Fruit fly (Drosophila melanogaster) ovary, adult (tissue): ENCODE measurements around the gene CG17600.

Experiments
- CG17801 ChIP-seq: fragments of 200-800 bp; optimal IDR thresholded peaks from 2 replicates; lab custom pipeline; 2019; ENCODE audit warnings: missing biosample characterization, mild to moderate bottlenecking, missing genetic modification characterization, moderate library complexity; ENCODE audit not compliant: partially characterized antibody

CG17600 gene

DNA sequence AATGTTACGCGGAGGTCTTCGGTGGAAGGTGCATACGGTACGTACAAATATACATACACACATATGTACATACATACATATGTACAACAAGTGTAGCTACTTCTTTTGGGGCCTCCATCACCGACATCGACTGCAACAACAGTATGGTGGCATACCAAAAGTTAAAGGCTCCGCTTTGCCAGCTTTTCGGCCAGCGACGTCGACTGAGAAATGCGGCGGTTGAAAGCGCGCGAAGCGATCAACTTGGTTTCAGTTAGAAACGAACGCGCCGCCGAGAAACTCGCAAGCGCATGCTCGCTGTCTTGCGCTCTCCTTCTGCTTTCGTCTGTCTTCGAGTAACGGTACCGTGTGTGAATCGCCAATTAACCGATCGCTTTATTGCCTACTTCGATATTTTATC, at the start of gene CG17600:
Gene CG17600, plus strand, starts transcription at position 250 of the 400 bp plus-strand sequence.
- TF ChIP-seq CG17801 = no peak

DNA sequence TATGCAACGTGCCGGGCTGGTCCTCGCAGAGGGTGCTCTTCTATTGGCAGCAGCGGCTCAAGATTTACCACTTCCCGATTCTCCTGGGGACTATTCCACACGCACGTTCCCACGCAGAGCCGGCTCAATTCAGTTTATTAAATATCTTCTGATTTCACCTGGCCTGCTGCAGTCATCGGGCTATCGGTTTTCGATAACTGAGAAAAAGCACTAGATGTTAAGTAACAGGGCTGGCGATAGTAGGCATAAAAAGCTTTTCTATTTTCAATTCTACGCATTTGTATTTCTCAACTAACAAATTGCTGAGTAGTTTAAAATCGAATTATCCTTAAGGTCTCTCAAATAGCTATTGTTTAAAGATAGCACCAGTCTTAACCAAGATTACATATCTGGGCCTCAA, 43.2 kb upstream of the CG17600 start, which contains the start of gene CG14613:
Gene CG14613, minus strand, starts transcription at position 203 of the 400 bp plus-strand sequence.
- TF ChIP-seq CG17801 = no peak

dm6 chrX:22473520-22473919, 41.5 kb upstream of the CG17600 start, which contains the start of gene CG14618:
TSS of gene CG14618 (plus strand) at chrX:22473698.
- no peak for TF ChIP-seq CG17801

dm6 chrX:22474881-22475280, 40.1 kb upstream of the CG17600 start:
- TF ChIP-seq CG17801 = no peak

DNA sequence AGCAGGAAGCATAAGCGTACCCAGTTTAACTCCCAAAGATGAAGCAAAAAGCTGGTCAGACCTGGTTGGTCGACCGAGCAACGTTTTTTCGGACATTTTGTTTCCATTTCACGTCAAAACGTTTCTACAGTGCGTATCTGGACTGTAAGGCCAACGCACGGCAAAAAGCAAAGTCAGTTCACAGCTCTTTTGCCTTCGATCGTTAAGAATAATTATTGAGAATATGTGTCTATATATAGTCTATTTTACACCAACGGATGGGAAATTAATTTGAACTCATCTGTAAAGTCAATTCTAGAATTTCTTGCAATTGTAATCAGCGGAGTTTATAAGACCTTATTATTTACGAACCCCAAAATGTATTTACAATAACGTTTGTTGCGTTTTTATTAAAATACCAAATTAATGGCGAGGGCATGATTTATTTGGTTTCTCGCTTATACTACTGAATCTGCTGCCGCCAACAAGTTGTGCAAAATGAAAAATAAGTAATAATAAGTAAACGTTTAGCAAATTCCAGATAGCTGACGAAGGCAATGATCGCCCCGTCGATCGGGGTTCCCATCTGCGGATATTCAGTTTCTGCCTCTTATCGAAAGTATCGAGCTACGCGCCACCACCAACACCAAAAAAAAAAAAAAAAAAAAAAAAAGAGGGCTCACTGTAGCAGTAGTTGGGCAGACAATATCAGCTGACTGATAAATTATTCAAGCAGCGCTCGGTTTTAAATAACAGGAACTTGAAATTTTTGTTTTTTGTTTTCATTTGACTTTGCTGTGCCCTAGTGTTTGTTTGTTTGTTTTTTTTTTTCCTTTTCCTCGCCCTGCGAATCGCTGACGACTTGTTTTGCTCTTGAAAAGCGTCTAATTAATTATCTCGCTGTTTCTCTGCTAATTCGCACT, 37.1 kb upstream of the CG17600 start:
- TF ChIP-seq CG17801 = no peak

DNA sequence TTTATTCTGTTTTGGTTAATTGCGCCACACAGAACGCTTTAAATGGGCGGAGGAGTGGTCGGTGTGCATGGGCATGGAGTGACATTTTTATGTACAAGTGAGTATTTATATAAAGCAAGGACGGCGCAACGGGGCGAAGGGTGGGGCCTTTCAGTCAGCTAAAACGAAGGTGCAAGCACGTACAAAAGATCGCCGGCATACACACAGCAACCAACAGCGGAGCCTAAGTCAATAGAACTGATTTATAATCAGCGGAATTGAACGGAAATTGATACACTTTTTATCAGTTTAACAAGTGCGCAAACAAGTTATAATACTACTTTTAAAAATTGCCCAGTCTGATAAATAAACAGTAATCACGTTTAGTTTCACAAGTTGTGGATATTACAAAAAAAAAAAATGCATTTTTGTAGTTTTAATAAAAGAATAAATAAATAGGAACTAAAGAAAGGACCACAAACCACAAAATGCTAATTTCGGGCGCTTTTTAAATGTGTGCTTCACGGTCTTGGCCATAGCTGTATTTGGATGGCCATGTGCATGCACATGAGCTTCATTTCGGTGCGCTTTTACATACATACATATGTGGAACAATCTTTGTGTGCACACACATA, 35.7 kb upstream of the CG17600 start:
- TF ChIP-seq CG17801 = peak; percentile 34

DNA sequence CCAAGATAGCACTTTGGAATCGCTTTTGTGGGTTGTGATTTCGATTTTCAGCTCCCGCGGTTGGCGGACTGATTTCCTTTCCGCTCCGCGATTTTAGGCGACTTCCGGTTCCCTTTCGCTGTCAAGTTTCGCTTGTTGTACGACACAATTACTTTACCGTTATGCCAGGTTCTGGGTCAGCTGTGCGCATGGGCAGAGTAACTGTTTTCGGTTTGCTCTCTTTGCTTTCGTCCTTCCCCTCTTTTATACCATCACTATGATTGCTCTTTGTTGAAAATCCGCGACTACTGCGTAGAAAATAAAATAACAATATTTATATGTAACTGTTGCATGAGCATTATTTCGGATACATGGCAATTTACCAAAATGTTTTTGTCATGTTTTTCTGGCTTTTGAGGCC, 34.4 kb upstream of the CG17600 start:
- no peak for TF ChIP-seq CG17801

DNA sequence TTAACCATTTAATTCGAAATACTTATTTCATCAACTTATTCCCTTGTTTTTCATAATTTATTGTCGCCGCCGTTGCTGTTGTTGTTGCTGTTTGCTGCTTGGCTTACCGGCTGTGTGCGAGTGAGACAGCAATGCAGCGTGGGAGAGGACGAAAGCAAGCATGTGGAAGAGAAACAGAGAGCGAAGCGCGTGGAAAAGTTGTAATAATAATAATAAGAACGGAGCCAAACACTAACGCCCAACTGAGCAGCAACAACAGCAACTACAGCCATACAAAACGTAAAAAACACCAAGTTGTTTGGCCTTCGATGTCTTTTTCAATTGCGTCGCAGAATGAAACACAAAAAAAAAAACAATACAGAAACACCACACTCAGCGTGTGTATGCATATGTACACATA, 33.9 kb upstream of the CG17600 start:
- TF ChIP-seq CG17801 = no peak

DNA sequence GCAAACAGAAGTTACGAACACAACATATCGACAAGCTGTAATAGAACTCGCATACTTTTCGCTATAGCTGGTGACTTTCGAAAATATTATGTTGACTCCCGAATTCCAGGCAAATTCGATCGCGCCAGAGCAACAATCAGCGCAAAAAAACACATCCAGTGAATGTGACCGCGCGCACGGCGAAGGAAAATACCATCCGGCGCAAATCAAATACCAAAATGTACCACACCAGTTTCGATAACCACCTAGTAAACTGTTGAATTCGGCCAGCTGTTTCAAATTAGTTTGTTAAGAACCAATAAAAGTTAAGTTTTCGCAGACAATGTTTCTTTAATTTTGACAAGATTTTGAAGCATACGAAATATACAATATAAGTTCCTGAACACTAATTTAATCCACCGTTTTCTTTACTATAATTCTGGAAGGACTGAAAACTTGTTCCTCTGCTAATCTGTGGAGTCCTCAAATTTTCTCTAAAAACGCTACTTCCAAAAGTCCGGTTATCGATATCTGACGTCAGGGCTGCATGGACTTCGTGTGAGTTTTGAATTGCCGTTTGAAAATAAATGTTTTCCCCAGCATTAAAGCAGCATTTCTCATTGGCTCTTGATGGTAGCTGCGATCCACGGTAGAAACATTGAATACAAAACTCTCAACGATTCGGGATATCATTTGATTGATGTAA, 33.0 kb upstream of the CG17600 start, which contains the start of the genes Cp110 and CG12576:
Gene Cp110, plus strand, starts transcription at position 223 of the 685 bp plus-strand sequence.
Gene CG12576, minus strand, starts transcription at position 498 of the 685 bp plus-strand sequence.
- TF ChIP-seq CG17801 = no peak

DNA sequence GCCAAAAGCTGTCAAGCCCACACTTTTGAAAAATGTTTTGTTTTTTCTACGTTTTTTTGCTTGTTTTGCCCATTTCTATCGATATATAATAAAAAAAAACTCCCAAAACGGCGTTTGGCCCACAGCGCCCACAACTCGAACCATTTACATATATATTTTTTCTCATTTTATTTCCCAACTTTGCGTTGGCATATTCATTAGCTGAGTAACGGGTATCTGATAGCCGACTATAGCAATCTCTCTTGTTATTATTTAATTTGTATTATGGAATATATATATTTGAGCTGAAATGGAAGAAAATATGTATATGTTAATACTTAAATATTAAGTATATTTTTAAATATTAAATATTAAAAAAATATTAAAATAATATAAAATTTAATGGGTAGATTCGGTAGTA, 28.5 kb upstream of the CG17600 start:
- TF ChIP-seq CG17801 = no peak

dm6 chrX:22486919-22487634, 27.9 kb upstream of the CG17600 start:
- TF ChIP-seq CG17801 = peak; percentile 50

DNA sequence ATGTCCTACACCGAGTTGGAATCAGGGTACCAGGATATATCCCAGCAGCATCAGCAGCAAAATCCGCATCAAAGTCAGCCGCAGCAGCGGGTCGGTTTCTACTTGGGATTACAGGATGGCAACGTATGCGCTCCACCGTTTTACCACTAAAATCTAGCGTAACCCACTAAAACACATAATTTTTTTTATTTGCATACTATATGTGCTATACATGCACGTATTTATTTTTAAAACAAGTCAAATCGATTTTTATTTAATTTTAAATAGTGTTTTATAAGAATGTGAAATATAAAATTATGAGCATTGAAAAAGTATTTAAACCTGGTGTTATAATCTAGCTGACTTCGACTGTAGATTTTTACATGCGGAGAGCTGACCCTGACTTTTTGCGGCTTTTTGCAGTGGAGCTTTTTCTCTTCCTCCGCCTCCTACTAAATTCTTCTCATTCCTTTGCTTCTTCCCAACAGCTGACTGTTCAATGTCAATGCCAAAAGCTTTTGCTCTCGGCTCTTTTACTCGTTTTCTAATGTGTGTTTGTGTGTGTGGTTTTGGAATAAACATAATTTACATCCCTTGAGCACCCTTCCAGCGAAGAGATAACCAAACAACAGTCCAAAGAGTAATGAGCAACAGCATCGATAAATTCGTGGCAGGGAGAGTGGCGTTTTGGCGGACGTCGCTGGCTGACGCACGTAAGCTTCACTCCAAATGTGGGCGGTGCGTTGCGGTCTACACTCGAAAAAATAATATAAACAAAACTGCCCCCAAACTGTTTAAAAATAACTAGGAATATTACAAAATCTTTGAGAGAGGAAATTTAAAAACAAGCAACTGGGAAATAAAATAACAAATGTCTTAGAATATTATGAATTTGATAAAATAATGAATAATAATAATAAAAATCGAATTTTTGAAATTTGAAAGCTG, 27.1 kb upstream of the CG17600 start:
- peak; percentile 29 for TF ChIP-seq CG17801

- TF ChIP-seq CG17801 = no peak
Measured at dm6 chrX:22490584-22490983, 24.4 kb upstream of the CG17600 start.

DNA sequence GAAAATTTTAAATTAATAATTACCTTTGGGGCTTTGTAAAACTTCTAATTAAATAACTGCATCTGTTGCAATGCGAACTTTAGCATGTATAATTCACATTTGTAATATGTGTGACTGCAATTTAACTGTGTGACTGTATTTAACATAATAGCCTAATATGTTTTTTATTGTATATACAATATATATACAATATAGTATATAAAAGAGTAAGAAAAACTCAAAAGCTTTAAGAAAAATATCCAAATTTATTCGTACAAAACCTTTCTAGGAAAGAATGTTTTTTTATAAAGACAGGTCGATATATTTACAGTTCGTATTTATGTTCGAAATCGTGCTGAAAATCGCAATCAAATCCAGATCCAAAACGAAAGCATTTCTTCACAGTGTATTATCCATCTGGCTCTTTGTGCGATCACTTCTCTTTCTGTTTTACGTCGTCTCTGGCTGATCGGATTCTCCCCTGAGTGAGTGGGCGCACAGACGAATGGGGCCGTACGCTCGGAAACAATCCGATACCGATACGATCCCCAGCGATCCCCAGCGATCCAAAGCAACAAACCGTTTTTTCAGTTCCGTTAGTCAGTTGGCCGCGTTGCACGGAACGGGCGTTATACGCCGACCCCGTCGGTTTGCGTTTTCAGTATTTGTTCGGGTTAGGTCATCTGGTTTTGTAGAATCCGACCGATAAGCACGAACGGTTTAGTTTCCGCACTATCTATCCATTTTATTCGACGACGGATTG, 23.8 kb upstream of the CG17600 start:
- TF ChIP-seq CG17801 = peak; percentile 32
